Worm (Caenorhabditis elegans): ENCODE data around the gene M02E1.1.
A peak's percentile ranks its signal among the peaks of the same experiment; 100 is the strongest.

M02E1.1 gene

DNA sequence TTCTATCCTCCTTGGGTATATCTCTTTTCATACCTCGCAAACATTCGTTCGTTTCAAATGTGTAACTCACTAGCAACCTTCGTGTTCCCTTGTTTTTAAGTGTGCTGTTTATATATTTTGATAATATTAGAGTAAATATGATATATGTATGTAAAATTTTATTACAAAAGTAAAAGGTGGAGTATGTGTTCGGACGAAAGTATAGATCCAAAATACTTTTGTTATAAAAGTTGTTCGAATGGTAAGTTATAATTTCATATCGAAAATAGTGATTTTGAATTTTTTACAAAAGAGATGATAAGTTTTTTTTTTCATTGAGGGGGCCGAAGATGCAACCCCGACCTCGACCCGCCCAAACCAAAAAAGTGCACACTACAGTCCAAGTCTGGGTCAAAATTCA, 31.9 kb downstream of the M02E1.1 start, which contains the start of gene C04E7.1:
Gene C04E7.1, plus strand, starts transcription at position 301 of the 400 bp plus-strand sequence.
- TF ChIP-seq nhr-76 (tag; optimal IDR thresholded peaks at IDR 0.05) (no peak), nhr-12 (tag; optimal IDR thresholded peaks at IDR 0.05) (no peak), mep-1 (tag; optimal IDR thresholded peaks at IDR 0.05) (no peak), ceh-83 (GFP tag; optimal IDR thresholded peaks at IDR 0.05) (no peak), M03D4.4 (tag; optimal IDR thresholded peaks at IDR 0.05) (no peak)

DNA sequence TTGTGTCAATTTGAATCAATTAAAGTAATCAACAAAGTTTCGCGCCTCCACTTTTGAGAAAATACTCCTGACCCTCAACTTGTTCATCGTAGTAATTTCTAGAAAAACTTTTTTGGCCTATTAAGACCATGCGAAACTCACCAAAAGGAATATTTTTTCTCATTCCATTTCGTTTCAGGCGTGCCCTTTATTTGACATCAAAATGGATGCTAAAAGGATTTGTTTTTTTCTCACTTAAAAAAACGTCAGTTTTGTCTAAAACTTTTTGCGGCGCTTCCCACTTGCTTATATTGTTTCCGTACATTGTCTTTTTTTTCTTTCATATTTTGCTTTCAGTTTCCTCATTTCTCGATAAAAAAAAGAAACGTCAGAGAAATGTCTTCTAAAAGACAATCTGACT, 34.6 kb downstream of the M02E1.1 start, which contains the start of gene C04E7.5:
Gene C04E7.5, plus strand, starts transcription at position 301 of the 400 bp plus-strand sequence.
- TF ChIP-seq snpc-4 (tag; optimal IDR thresholded peaks at IDR 0.05), result no peak
- TF ChIP-seq zip-8 (tag; optimal IDR thresholded peaks at IDR 0.05), result no peak
- no peak for TF ChIP-seq lin-32 (GFP tag; optimal IDR thresholded peaks at IDR 0.05)
- TF ChIP-seq flh-1 (GFP tag; optimal IDR thresholded peaks at IDR 0.05), result no peak
- TF ChIP-seq cnd-1 (tag; optimal IDR thresholded peaks at IDR 0.05), result no peak
- no peak for TF ChIP-seq ham-2 (GFP tag; optimal IDR thresholded peaks at IDR 0.05)
- TF ChIP-seq pha-4 (tag; optimal IDR thresholded peaks at IDR 0.05), result no peak
- no peak for TF ChIP-seq unc-120 (tag; optimal IDR thresholded peaks at IDR 0.05; ENCODE audit: poor library complexity, severe bottlenecking)
- no peak for TF ChIP-seq hlh-1 (tag; optimal IDR thresholded peaks at IDR 0.05)

DNA sequence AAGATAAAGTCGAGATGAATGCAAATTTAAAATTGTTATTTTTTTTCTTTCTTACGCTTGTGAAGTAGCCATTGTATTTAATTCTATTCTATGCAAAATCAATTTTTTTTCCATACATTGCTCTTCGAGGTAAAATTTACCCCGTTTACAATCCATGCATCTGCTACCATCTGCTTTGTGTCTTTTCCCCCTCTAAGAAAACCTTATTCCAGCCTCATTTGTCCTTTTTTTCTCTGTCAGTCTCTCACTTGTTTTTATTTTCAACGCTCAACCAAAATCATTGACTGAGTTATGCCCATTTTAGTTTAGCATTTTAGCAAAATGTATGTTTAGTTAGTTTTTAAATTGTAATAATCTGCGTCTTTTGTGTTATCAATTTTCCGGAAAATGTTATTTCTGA, 44.0 kb downstream of the M02E1.1 start:
- no peak for TF ChIP-seq mab-5 (tag; optimal IDR thresholded peaks at IDR 0.05)
- TF ChIP-seq nhr-2 (tag; optimal IDR thresholded peaks at IDR 0.05), result peak; percentile 3
- TF ChIP-seq nhr-76 (tag; optimal IDR thresholded peaks at IDR 0.05), result no peak

DNA sequence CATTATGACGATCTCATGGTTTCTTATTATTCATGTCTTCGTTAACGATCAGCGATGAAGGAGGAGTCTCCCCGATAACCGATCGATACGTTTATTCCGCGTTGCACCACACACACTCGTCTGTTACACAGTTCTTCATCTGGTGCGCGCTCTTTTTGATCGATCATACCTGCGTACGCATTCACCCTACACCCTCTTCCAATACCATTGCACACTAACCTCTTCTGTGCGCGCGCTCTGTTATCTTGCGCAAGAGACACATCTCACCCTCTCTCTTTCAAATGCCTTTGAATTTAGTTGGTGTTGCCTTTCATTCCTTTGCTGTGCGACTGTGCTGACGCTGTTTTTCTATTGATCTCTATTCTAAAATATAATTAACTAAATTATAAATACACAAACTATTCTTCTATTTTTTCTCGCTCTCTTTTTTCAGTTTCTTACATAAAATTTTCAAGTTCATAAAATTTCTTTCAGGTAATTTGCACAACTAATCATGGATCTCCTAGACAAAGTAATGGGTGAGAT, 45.9 kb downstream of the M02E1.1 start, which contains the start of gene nrde-3:
Gene nrde-3, plus strand, starts transcription at position 475 of the 525 bp plus-strand sequence.
- TF ChIP-seq ceh-39 (tag; optimal IDR thresholded peaks at IDR 0.05), result peak; percentile 81
- TF ChIP-seq elt-1 (tag; optimal IDR thresholded peaks at IDR 0.05; ENCODE audit: borderline replicate concordance, insufficient read depth), result peak; percentile 36
- TF ChIP-seq nhr-2 (tag; optimal IDR thresholded peaks at IDR 0.05), result peak; percentile 54
- TF ChIP-seq hlh-1 (tag; optimal IDR thresholded peaks at IDR 0.05), result peak; percentile 48
- TF ChIP-seq mab-5 (tag; optimal IDR thresholded peaks at IDR 0.05), result no peak
- TF ChIP-seq zip-8 (tag; optimal IDR thresholded peaks at IDR 0.05), result peak; percentile 61
- no peak for TF ChIP-seq M03D4.4 (tag; optimal IDR thresholded peaks at IDR 0.05)

DNA sequence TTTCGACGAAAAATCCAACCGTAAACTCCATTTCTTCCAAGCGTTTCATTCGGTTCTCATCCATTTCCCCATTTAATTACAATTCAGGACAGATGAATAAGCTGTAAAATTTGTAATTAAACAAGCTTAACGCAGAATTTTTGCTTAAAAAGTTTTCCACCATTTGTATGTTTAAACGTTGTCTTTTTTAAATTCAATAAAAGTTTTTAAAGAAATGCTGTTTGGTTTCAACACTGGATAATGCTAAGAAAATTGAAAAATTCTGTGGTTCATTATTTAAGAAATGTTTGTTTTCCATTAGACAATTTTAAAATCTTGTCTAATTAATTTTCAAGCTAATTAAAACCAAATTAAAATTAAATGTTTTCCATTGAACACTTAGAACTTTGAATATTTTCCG, 54.6 kb downstream of the M02E1.1 start, which contains the start of gene R04A9.3:
Gene R04A9.3, minus strand, starts transcription at position 101 of the 400 bp plus-strand sequence.
- no peak for TF ChIP-seq mls-2 (tag; optimal IDR thresholded peaks at IDR 0.05)
- no peak for TF ChIP-seq sem-2 (GFP tag; optimal IDR thresholded peaks at IDR 0.05)
- no peak for TF ChIP-seq lin-13 (tag; optimal IDR thresholded peaks at IDR 0.05)
- no peak for TF ChIP-seq unc-120 (tag; optimal IDR thresholded peaks at IDR 0.05; ENCODE audit: poor library complexity, severe bottlenecking)
- no peak for TF ChIP-seq ces-1 (GFP tag; optimal IDR thresholded peaks at IDR 0.05)
- no peak for TF ChIP-seq unc-39 (tag; optimal IDR thresholded peaks at IDR 0.05)
- TF ChIP-seq nhr-12 (tag; optimal IDR thresholded peaks at IDR 0.05), result no peak
- TF ChIP-seq elt-3 (tag; optimal IDR thresholded peaks at IDR 0.05), result no peak
- no peak for TF ChIP-seq blmp-1 (tag; optimal IDR thresholded peaks at IDR 0.05)
- no peak for TF ChIP-seq drap-1 (GFP tag; optimal IDR thresholded peaks at IDR 0.05)
- TF ChIP-seq ceh-39 (tag; optimal IDR thresholded peaks at IDR 0.05), result no peak
- no peak for TF ChIP-seq cnd-1 (tag; optimal IDR thresholded peaks at IDR 0.05)
- no peak for TF ChIP-seq ceh-83 (GFP tag; optimal IDR thresholded peaks at IDR 0.05)
- no peak for TF ChIP-seq snpc-4 (tag; optimal IDR thresholded peaks at IDR 0.05)
- TF ChIP-seq M03D4.4 (tag; optimal IDR thresholded peaks at IDR 0.05), result no peak
- no peak for TF ChIP-seq elt-1 (tag; optimal IDR thresholded peaks at IDR 0.05; ENCODE audit: borderline replicate concordance, insufficient read depth)

DNA sequence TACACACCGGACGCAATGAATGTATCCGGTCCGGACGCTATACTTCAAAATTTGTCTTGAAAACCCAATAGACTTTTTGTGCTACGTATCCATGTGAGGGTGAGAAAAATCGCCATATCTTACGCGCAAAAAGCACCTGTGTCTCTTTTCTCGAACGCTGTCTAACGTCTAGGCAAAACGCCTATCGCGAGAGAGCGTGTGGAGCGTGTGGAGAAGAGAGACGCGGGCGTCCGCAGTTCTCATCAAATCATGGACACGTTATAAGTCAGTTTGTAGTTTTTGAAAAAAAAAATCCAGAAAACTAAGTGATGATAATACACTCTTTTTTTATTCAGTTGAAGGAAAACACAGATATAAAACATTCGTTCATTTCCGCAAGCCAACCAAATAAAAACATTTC, 55.1 kb downstream of the M02E1.1 start:
- TF ChIP-seq ceh-83 (GFP tag; optimal IDR thresholded peaks at IDR 0.05), result no peak
- TF ChIP-seq zip-8 (tag; optimal IDR thresholded peaks at IDR 0.05), result no peak
- no peak for TF ChIP-seq ces-1 (GFP tag; optimal IDR thresholded peaks at IDR 0.05)
- TF ChIP-seq unc-120 (tag; optimal IDR thresholded peaks at IDR 0.05; ENCODE audit: poor library complexity, severe bottlenecking), result no peak
- no peak for TF ChIP-seq sptf-1 (tag; optimal IDR thresholded peaks at IDR 0.05)
- TF ChIP-seq cnd-1 (tag; optimal IDR thresholded peaks at IDR 0.05), result no peak
- no peak for TF ChIP-seq elt-3 (tag; optimal IDR thresholded peaks at IDR 0.05)
- no peak for TF ChIP-seq tbx-8 (GFP tag; optimal IDR thresholded peaks at IDR 0.05)
- no peak for TF ChIP-seq unc-62 (GFP tag; optimal IDR thresholded peaks at IDR 0.05)
- TF ChIP-seq lin-32 (GFP tag; optimal IDR thresholded peaks at IDR 0.05), result no peak
- TF ChIP-seq pha-4 (tag; optimal IDR thresholded peaks at IDR 0.05), result no peak
- TF ChIP-seq snpc-4 (tag; optimal IDR thresholded peaks at IDR 0.05), result no peak
